Worm (Caenorhabditis elegans): ENCODE results near the gene C01G5.5.

The C01G5.5 gene

DNA sequence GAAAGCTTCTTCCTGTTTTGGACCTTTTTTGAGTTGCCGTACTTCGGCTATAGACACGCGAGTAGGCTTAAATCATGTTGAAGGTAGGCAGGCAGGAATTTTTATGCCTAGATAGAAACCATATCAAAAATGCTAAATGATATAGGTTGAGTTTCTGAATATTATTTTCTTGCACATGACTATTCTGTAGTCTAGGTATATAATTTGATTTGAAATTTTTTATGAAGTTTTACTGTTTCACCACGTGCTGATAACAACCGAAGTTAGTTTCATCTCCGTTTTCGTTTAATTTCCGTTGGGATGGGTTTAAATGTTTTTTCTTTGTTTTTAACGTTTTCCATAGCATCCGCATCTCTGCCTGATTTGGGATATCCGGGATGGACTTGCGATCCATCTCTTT, 37.4 kb upstream of the C01G5.5 start, which contains the start of gene Y73B6BL.37:
Gene Y73B6BL.37 (plus strand): TSS at position 301 of the 400 bp plus-strand sequence.
- TF ChIP-seq jun-1 (tag; optimal IDR thresholded peaks at IDR 0.05) (no peak), egl-27 (tag; optimal IDR thresholded peaks at IDR 0.05) (no peak), lin-39 (tag; optimal IDR thresholded peaks at IDR 0.05) (no peak), fkh-2 (tag; optimal IDR thresholded peaks at IDR 0.05) (no peak), sea-2 (GFP tag; optimal IDR thresholded peaks at IDR 0.05) (no peak), egl-5 (tag; optimal IDR thresholded peaks at IDR 0.05) (no peak), zag-1 (tag; optimal IDR thresholded peaks at IDR 0.05) (no peak), hmg-11 (tag; optimal IDR thresholded peaks at IDR 0.05) (no peak), nhr-237 (tag; optimal IDR thresholded peaks at IDR 0.05) (no peak), nhr-11 (tag; optimal IDR thresholded peaks at IDR 0.05) (no peak), tbx-2 (tag; optimal IDR thresholded peaks at IDR 0.05) (no peak), daf-12 (tag; optimal IDR thresholded peaks at IDR 0.05) (no peak), skn-1 (tag; optimal IDR thresholded peaks at IDR 0.05) (no peak), elt-1 (tag; optimal IDR thresholded peaks at IDR 0.05) (no peak), eor-1 (tag; optimal IDR thresholded peaks at IDR 0.05) (no peak), unc-39 (tag; optimal IDR thresholded peaks at IDR 0.05) (no peak), nhr-77 (tag; optimal IDR thresholded peaks at IDR 0.05) (no peak), nhr-25 (tag; optimal IDR thresholded peaks at IDR 0.05) (no peak), nhr-28 (tag; optimal IDR thresholded peaks at IDR 0.05) (no peak), ceh-16 (tag; optimal IDR thresholded peaks at IDR 0.05) (no peak)

DNA sequence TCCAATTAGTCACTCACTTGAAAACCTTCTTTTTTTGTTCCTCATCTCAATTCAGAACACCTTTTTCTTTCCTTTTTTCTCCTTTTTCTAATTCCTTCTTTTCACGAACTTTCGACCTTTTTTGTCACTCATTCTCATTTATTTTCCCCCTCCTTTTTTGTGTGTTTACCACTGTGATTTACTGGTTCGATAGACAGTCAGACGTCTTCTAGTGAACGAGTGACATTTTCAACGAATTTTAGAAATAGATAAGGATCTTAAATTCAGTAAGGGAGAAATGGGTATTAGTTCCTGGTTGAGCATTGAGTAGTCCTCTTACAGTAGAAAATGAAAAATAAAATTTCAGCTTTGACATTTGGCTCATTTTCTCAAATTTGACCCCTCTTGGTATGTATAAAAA, 32.5 kb upstream of the C01G5.5 start:
- TF ChIP-seq nhr-25 (tag; optimal IDR thresholded peaks at IDR 0.05), result peak; percentile 33
- no peak for TF ChIP-seq ceh-28 (tag; optimal IDR thresholded peaks at IDR 0.05)
- peak; percentile 74 for TF ChIP-seq elt-1 (tag; optimal IDR thresholded peaks at IDR 0.05)

DNA sequence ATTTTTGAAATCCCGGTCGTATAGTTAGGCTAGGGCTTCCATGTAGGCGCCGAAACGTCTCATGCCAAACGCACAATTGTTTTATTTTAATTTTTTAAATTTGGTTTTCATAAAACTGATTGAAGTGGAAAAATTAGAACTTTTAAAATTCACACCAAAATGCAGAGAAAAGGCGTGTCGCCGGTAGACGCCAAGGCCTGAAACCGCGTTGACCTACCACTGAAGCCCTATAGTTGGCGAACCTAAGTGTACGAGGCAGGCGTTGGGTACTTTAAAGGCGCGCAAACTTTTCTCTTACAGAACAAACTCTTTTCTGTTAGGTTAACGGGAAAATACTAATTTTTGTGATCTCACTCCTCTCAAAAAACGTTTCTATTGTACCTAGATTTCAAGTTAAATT, 31.1 kb upstream of the C01G5.5 start, which contains the start of gene Y73B6BL.44:
Gene Y73B6BL.44 (plus strand): TSS at position 301 of the 400 bp plus-strand sequence.
- no peak for TF ChIP-seq lin-39 (tag; optimal IDR thresholded peaks at IDR 0.05)
- TF ChIP-seq nhr-11 (tag; optimal IDR thresholded peaks at IDR 0.05), result no peak
- no peak for TF ChIP-seq zag-1 (tag; optimal IDR thresholded peaks at IDR 0.05)
- TF ChIP-seq skn-1 (tag; optimal IDR thresholded peaks at IDR 0.05), result no peak
- no peak for TF ChIP-seq hmg-11 (tag; optimal IDR thresholded peaks at IDR 0.05)
- no peak for TF ChIP-seq snpc-4 (tag; optimal IDR thresholded peaks at IDR 0.05)
- TF ChIP-seq lin-15B (tag; optimal IDR thresholded peaks at IDR 0.05), result no peak
- TF ChIP-seq mml-1 (tag; optimal IDR thresholded peaks at IDR 0.05), result no peak

DNA sequence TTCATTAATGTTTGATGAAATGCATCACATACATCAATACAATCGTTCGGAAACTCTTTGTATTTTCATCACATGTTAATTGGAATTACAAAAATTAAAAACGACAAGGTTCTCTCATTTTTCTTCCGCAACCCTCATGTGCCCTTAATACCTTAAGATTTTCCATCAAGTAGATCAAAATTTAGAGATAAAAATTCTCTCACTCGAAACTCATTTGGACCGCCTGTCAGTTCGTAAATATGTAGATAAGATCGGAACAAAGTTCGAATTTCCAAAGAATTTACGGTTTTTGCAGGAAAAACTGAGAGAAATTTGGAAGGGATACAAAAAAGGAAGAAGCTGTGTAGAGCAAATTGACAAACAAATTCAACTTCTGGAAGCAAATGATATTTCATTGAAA, 28.3 kb upstream of the C01G5.5 start:
- TF ChIP-seq nhr-25 (tag; optimal IDR thresholded peaks at IDR 0.05), result peak; percentile 21
- TF ChIP-seq tbx-2 (tag; optimal IDR thresholded peaks at IDR 0.05), result no peak
- TF ChIP-seq pqm-1 (tag; optimal IDR thresholded peaks at IDR 0.05), result no peak
- peak; percentile 65 for TF ChIP-seq elt-1 (tag; optimal IDR thresholded peaks at IDR 0.05)

DNA sequence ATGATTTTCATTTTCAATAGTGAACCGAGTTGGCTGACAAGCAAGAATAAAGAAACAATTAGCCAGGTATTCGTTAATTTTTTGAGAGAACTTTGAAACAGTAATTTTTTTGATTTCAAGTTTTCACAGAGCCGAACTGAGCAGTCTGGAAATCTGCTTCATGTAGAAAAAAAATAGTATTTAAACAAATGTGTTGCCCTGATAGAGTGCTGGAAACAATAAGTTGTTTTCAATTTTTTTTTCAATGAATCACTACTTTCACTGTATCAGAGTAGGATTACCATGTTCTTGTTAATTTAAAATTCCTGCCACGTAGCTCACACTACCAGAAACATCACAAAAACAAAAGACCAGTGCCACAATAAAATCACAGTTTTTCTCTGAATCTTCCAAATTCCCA, 24.0 kb upstream of the C01G5.5 start:
- TF ChIP-seq unc-62 (GFP tag; optimal IDR thresholded peaks at IDR 0.05) (no peak), ceh-82 (tag; optimal IDR thresholded peaks at IDR 0.05) (no peak), snpc-4 (tag; optimal IDR thresholded peaks at IDR 0.05) (no peak), R02D3.7 (tag; optimal IDR thresholded peaks at IDR 0.05) (no peak), lin-39 (tag; optimal IDR thresholded peaks at IDR 0.05) (no peak), tbx-2 (tag; optimal IDR thresholded peaks at IDR 0.05) (no peak), elt-3 (tag; optimal IDR thresholded peaks at IDR 0.05) (no peak), ztf-4 (tag; optimal IDR thresholded peaks at IDR 0.05) (no peak), nfya-1 (tag; optimal IDR thresholded peaks at IDR 0.05; ENCODE audit: insufficient read depth) (no peak), fkh-2 (tag; optimal IDR thresholded peaks at IDR 0.05) (no peak), ceh-16 (tag; optimal IDR thresholded peaks at IDR 0.05) (no peak), eor-1 (tag; optimal IDR thresholded peaks at IDR 0.05) (no peak), egl-5 (tag; optimal IDR thresholded peaks at IDR 0.05) (no peak), nhr-11 (tag; optimal IDR thresholded peaks at IDR 0.05) (no peak), unc-39 (tag; optimal IDR thresholded peaks at IDR 0.05) (no peak), nhr-76 (tag; optimal IDR thresholded peaks at IDR 0.05) (no peak), ama-1 (optimal IDR thresholded peaks at IDR 0.05) (no peak)

DNA sequence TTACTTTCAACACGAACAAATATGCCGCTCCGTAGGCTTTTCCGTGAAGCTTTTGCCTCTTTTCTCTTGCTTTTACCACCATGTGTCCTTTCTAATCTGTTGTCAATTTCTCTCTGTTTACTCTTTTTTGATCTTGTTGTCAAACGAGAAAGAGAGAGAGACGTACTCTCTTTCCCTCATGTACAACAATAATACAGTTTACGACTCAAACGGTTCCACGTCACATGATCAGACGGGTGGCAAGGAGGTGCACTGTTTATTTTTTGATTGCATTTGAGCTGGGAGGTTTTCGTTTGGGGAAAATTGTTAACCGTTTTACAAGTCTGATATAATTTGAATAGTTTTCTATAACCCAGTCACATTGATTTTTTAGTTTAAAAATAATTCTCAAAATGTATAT, 23.6 kb upstream of the C01G5.5 start:
- no peak for TF ChIP-seq nhr-76 (tag; optimal IDR thresholded peaks at IDR 0.05)
- TF ChIP-seq ceh-82 (tag; optimal IDR thresholded peaks at IDR 0.05), result no peak
- TF ChIP-seq pha-4 (tag; optimal IDR thresholded peaks at IDR 0.05), result peak; percentile 100
- TF ChIP-seq nhr-77 (tag; optimal IDR thresholded peaks at IDR 0.05), result no peak
- TF ChIP-seq ceh-9 (tag; optimal IDR thresholded peaks at IDR 0.05), result no peak
- TF ChIP-seq pqm-1 (tag; optimal IDR thresholded peaks at IDR 0.05), result peak; percentile 56
- TF ChIP-seq nhr-25 (tag; optimal IDR thresholded peaks at IDR 0.05), result no peak
- no peak for TF ChIP-seq nfya-1 (tag; optimal IDR thresholded peaks at IDR 0.05; ENCODE audit: insufficient read depth)
- no peak for TF ChIP-seq R02D3.7 (tag; optimal IDR thresholded peaks at IDR 0.05)
- TF ChIP-seq skn-1 (tag; optimal IDR thresholded peaks at IDR 0.05), result no peak
- no peak for TF ChIP-seq lin-39 (tag; optimal IDR thresholded peaks at IDR 0.05)
- no peak for TF ChIP-seq snpc-4 (tag; optimal IDR thresholded peaks at IDR 0.05)
- no peak for TF ChIP-seq nhr-237 (tag; optimal IDR thresholded peaks at IDR 0.05)
- no peak for TF ChIP-seq fos-1 (tag; optimal IDR thresholded peaks at IDR 0.05)
- no peak for TF ChIP-seq ZK546.5 (tag; optimal IDR thresholded peaks at IDR 0.05)
- no peak for TF ChIP-seq tbx-2 (tag; optimal IDR thresholded peaks at IDR 0.05)
- peak; percentile 58 for TF ChIP-seq elt-2 (tag; optimal IDR thresholded peaks at IDR 0.05)
- no peak for TF ChIP-seq nhr-28 (tag; optimal IDR thresholded peaks at IDR 0.05)
- no peak for TF ChIP-seq zag-1 (tag; optimal IDR thresholded peaks at IDR 0.05)
